Worm (Caenorhabditis elegans) whole organism, L1 larva: Measurements from ENCODE around the gene T03E6.9.

Experiments
- blmp-1 ChIP-seq: fragments of 150-350 bp; optimal IDR thresholded peaks from 2 replicates; lab custom pipeline; 2014; ENCODE audit warnings: missing biosample characterization, missing genetic modification characterization
- ces-1 ChIP-seq: fragments of 150-350 bp; optimal IDR thresholded peaks from 2 replicates; lab custom pipeline; 2014; ENCODE audit warnings: missing biosample characterization, missing genetic modification reagents, missing genetic modification characterization

- no peak for TF ChIP-seq blmp-1 (tag; lab: Kevin White, UChicago)
- no peak for TF ChIP-seq ces-1 (GFP tag; lab: Kevin White, UChicago)
Observed at ce11 chrV:16573168-16573567, 27.4 kb downstream of the T03E6.9 start, which contains the start of gene str-149.
